Worm (Caenorhabditis elegans) whole organism, L3 larva: ENCODE data around the gene aat-8.

ENCODE experiments used
- R02D3.7 ChIP-seq: fragments of 150-350 bp; optimal IDR thresholded peaks from 2 replicates; lab custom pipeline; 2014; ENCODE audit warnings: missing biosample characterization, missing genetic modification characterization
- aly-2 ChIP-seq: fragments of 150-350 bp; optimal IDR thresholded peaks from 2 replicates; lab custom pipeline; 2014; ENCODE audit warnings: missing biosample characterization, missing genetic modification characterization
- ama-1 ChIP-seq: fragments of 150-350 bp; optimal IDR thresholded peaks from 2 replicates; lab custom pipeline; 2018
- elt-2 ChIP-seq: sonication (generic microtip); optimal IDR thresholded peaks from 2 replicates; lab custom pipeline; 2016; ENCODE audit warnings: missing genetic modification reagents, mild to moderate bottlenecking, missing genetic modification characterization, missing compliant biosample characterization
- fos-1 ChIP-seq: fragments of 150-350 bp; optimal IDR thresholded peaks from 2 replicates; lab custom pipeline; 2014; ENCODE audit warnings: missing biosample characterization, missing genetic modification characterization
- lin-39 ChIP-seq: fragments of 150-350 bp; optimal IDR thresholded peaks from 2 replicates; lab custom pipeline; 2018; ENCODE audit warnings: missing biosample characterization, missing genetic modification reagents, missing genetic modification characterization
- mdl-1 ChIP-seq: fragments of 150-350 bp; optimal IDR thresholded peaks from 2 replicates; lab custom pipeline; 2014; ENCODE audit warnings: missing biosample characterization, missing genetic modification characterization
- nhr-237 ChIP-seq: fragments of 150-350 bp; optimal IDR thresholded peaks from 2 replicates; lab custom pipeline; 2014; ENCODE audit warnings: missing biosample characterization, missing genetic modification characterization
- nhr-77 ChIP-seq: fragments of 150-350 bp; optimal IDR thresholded peaks from 2 replicates; lab custom pipeline; 2014; ENCODE audit warnings: missing biosample characterization, missing genetic modification characterization
- unc-62 ChIP-seq: fragments of 150-350 bp; sonication (generic microtip); optimal IDR thresholded peaks from 4 replicates; lab custom pipeline; 2014; ENCODE audit warnings: missing biosample characterization, missing genetic modification reagents, missing genetic modification characterization

- TF ChIP-seq ama-1, result no peak
- TF ChIP-seq lin-39, result no peak
- TF ChIP-seq mdl-1 (tag; lab: Kevin White, UChicago), result no peak
- TF ChIP-seq aly-2 (tag; lab: Kevin White, UChicago), result no peak
- TF ChIP-seq elt-2 (tag; lab: Kevin White, UChicago), result no peak
- no peak for TF ChIP-seq unc-62 (GFP tag; lab: Kevin White, UChicago)
- no peak for TF ChIP-seq nhr-237 (tag; lab: Kevin White, UChicago)
- no peak for TF ChIP-seq fos-1 (tag; lab: Kevin White, UChicago)
- no peak for TF ChIP-seq nhr-77 (tag; lab: Kevin White, UChicago)
- no peak for TF ChIP-seq R02D3.7 (tag; lab: Kevin White, UChicago)
Measured at ce11 chrIV:3914462-3914861, 49.6 kb upstream of the aat-8 start, which contains the start of gene F56D6.19.
